Worm (Caenorhabditis elegans) whole organism, mixed stage, embryonic: Measurements from ENCODE around the gene exos-7.

Experiments used
- M03D4.4 ChIP-seq: sonication (generic microtip); optimal IDR thresholded peaks from 2 replicates; lab custom pipeline; 2017; ENCODE audit warnings: mild to moderate bottlenecking, missing genetic modification characterization, missing compliant biosample characterization
- bed-3 ChIP-seq: fragments of 200-800 bp; sonication (Bioruptor generic); optimal IDR thresholded peaks from 3 replicates; lab custom pipeline; 2018; ENCODE audit warnings: mild to moderate bottlenecking, missing genetic modification characterization, moderate library complexity, missing compliant biosample characterization
- blmp-1 ChIP-seq: fragments of 150-350 bp; optimal IDR thresholded peaks from 2 replicates; lab custom pipeline; 2014; ENCODE audit warnings: missing biosample characterization, missing genetic modification characterization
- ceh-39 ChIP-seq: fragments of 150-350 bp; optimal IDR thresholded peaks from 2 replicates; lab custom pipeline; 2014; ENCODE audit warnings: missing biosample characterization, missing genetic modification characterization
- ceh-43 ChIP-seq: fragments of 200-800 bp; sonication (Bioruptor generic); optimal IDR thresholded peaks from 2 replicates; lab custom pipeline; 2018; ENCODE audit warnings: mild to moderate bottlenecking, missing genetic modification characterization, moderate library complexity, missing compliant biosample characterization
- ces-1 ChIP-seq: fragments of 150-350 bp; optimal IDR thresholded peaks from 2 replicates; lab custom pipeline; 2014; ENCODE audit warnings: missing biosample characterization, missing genetic modification reagents, missing genetic modification characterization
- drap-1 ChIP-seq: fragments of 200-800 bp; sonication (Bioruptor generic); optimal IDR thresholded peaks from 3 replicates; lab custom pipeline; 2018; ENCODE audit warnings: mild to moderate bottlenecking, missing genetic modification characterization, missing compliant biosample characterization
- elt-1 ChIP-seq: sonication (generic microtip); optimal IDR thresholded peaks from 2 replicates; lab custom pipeline; 2017; ENCODE audit warnings: missing genetic modification characterization, mild to moderate bottlenecking, missing compliant biosample characterization, antibody characterized with exemption, moderate library complexity, borderline replicate concordance; ENCODE audit not compliant: insufficient read depth
- elt-3 ChIP-seq: fragments of 150-350 bp; optimal IDR thresholded peaks from 2 replicates; lab custom pipeline; 2014; ENCODE audit warnings: missing biosample characterization, missing genetic modification characterization
- ham-2 ChIP-seq: fragments of 200-800 bp; sonication (Bioruptor generic); optimal IDR thresholded peaks from 2 replicates; lab custom pipeline; 2018; ENCODE audit warnings: mild to moderate bottlenecking, missing genetic modification characterization, missing compliant biosample characterization
- hlh-1 ChIP-seq: fragments of 150-350 bp; optimal IDR thresholded peaks from 2 replicates; lab custom pipeline; 2014; ENCODE audit warnings: missing biosample characterization, missing genetic modification reagents, missing genetic modification characterization
- lin-13 ChIP-seq: fragments of 150-350 bp; optimal IDR thresholded peaks from 2 replicates; lab custom pipeline; 2014; ENCODE audit warnings: missing biosample characterization, missing genetic modification characterization
- mab-5 ChIP-seq: fragments of 150-350 bp; optimal IDR thresholded peaks from 2 replicates; lab custom pipeline; 2014; ENCODE audit warnings: missing biosample characterization, missing genetic modification characterization
- mep-1 ChIP-seq: fragments of 150-350 bp; optimal IDR thresholded peaks from 2 replicates; lab custom pipeline; 2017; ENCODE audit warnings: missing biosample characterization, missing genetic modification reagents, missing genetic modification characterization, inconsistent platforms
- mls-2 ChIP-seq: sonication (generic microtip); optimal IDR thresholded peaks from 2 replicates; lab custom pipeline; 2016; ENCODE audit warnings: mild to moderate bottlenecking, missing genetic modification characterization, moderate library complexity, missing compliant biosample characterization
- nhr-2 ChIP-seq: fragments of 150-350 bp; optimal IDR thresholded peaks from 2 replicates; lab custom pipeline; 2014; ENCODE audit warnings: missing biosample characterization, missing genetic modification characterization
- nhr-237 ChIP-seq: fragments of 150-350 bp; optimal IDR thresholded peaks from 2 replicates; lab custom pipeline; 2014; ENCODE audit warnings: missing biosample characterization, missing genetic modification characterization
- nhr-28 ChIP-seq: fragments of 150-350 bp; optimal IDR thresholded peaks from 2 replicates; lab custom pipeline; 2014; ENCODE audit warnings: missing biosample characterization, missing genetic modification characterization
- nhr-76 ChIP-seq: sonication (generic microtip); optimal IDR thresholded peaks from 2 replicates; lab custom pipeline; 2017; ENCODE audit warnings: missing biosample characterization, missing genetic modification characterization
- pha-4 ChIP-seq: fragments of 150-350 bp; optimal IDR thresholded peaks from 2 replicates; lab custom pipeline; 2018; ENCODE audit warnings: missing biosample characterization, missing genetic modification reagents, missing genetic modification characterization
- sem-2 ChIP-seq: fragments of 200-800 bp; sonication (Bioruptor generic); optimal IDR thresholded peaks from 2 replicates; lab custom pipeline; 2018; ENCODE audit warnings: mild to moderate bottlenecking, missing genetic modification characterization, missing compliant biosample characterization
- snpc-4 ChIP-seq: fragments of 150-350 bp; optimal IDR thresholded peaks from 2 replicates; lab custom pipeline; 2014; ENCODE audit warnings: missing biosample characterization, missing genetic modification characterization
- sptf-1 ChIP-seq: sonication (generic microtip); optimal IDR thresholded peaks from 2 replicates; lab custom pipeline; 2017; ENCODE audit warnings: mild to moderate bottlenecking, missing genetic modification characterization, moderate library complexity, missing compliant biosample characterization
- tbx-8 ChIP-seq: fragments of 200-800 bp; sonication (Bioruptor generic); optimal IDR thresholded peaks from 2 replicates; lab custom pipeline; 2018; ENCODE audit warnings: mild to moderate bottlenecking, missing genetic modification characterization, moderate library complexity, missing compliant biosample characterization
- unc-120 ChIP-seq: sonication (generic microtip); optimal IDR thresholded peaks from 2 replicates; lab custom pipeline; 2017; ENCODE audit warnings: missing genetic modification characterization, missing compliant biosample characterization; ENCODE audit not compliant: poor library complexity, severe bottlenecking
- unc-39 ChIP-seq: fragments of 150-350 bp; optimal IDR thresholded peaks from 2 replicates; lab custom pipeline; 2014; ENCODE audit warnings: missing biosample characterization, missing genetic modification characterization
- unc-62 ChIP-seq: fragments of 150-350 bp; optimal IDR thresholded peaks from 2 replicates; lab custom pipeline; 2014; ENCODE audit warnings: missing biosample characterization, missing genetic modification reagents, missing genetic modification characterization
- ztf-11 ChIP-seq: fragments of 150-350 bp; optimal IDR thresholded peaks from 2 replicates; lab custom pipeline; 2014; ENCODE audit warnings: missing biosample characterization, missing genetic modification characterization

exos-7 gene

DNA sequence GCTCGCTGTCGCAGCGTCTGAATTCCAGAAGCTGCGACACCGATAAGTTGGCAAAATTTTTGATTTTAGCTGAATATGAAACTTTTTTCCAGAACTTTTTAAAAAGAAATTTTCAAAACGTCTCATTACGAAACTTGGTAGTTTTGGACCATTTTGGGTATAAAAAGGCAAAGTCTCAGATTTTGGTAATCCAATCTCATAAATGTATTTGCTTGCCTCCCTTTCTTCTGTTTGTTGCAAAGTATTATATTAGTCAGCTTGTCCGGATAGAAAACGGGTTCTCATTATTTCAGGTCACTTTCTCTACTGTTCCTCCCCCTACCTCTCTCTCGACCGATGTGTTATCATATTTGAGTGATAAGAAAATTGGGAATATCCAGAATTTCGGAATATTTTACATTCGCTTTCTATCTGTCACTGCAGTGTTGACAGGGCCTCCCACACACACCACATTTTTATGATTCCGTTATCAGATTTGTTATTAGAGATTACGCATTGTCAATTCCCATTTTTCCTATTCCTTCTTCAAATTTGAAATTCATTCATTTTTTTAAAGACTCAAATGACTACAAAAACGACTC lies 15.0 kb downstream of the exos-7 start, which contains the start of gene F31D4.5:
F31D4.5 (plus strand) TSS at position 491 of the 581 bp plus-strand sequence.
- TF ChIP-seq lin-13 (tag; lab: Kevin White, UChicago), result no peak
- no peak for TF ChIP-seq ceh-43 (GFP tag; lab: Kevin White, UChicago)
- TF ChIP-seq sem-2 (GFP tag; lab: Kevin White, UChicago), result no peak
- TF ChIP-seq M03D4.4, result no peak
- TF ChIP-seq ces-1 (GFP tag; lab: Kevin White, UChicago), result peak; percentile 64
- peak; percentile 90 for TF ChIP-seq elt-3 (tag; lab: Kevin White, UChicago)
- no peak for TF ChIP-seq blmp-1 (tag; lab: Kevin White, UChicago)
- TF ChIP-seq unc-39 (tag; lab: Kevin White, UChicago), result no peak

DNA sequence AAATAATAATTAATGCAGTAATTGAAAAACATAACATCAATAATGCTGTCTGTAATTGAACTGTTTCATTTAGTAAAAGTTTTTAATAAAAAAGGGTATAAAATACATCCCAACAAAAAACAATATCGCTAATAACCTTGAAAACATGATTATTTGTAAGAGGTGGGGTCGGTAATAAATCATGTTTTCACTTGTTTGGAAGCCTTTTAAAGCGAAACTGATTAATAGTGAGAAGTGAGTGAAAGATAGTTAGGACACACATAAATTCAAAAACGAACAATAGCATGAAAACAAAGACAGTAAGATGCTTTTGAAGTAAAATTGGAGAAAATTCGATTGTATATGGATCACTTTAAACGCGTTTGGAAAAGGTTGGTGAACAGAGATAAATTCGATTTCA lies 22.4 kb downstream of the exos-7 start, which contains the start of gene try-4:
try-4 (minus strand) TSS at position 74 of the 400 bp plus-strand sequence.
- no peak for TF ChIP-seq unc-39 (tag; lab: Kevin White, UChicago)

DNA sequence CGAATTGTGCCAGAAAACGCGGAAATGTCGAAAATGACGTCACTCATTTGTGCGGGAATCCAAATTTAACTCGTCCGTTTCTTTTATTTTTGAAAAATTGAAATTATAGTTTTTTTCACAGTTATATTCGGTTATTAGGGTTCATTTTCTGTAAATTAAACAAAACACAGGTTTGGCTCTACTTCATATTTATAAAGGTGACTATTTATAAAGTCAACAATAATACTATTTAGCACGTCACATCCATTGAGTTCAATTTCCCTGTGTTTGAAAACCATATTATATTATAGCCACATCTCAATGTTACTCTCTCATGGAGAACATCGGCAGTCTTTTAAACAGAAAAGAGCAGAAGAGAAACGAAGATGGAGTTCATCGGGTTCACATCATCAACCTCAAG lies 24.0 kb downstream of the exos-7 start, which contains the start of gene twk-35:
twk-35 (plus strand) TSS at position 301 of the 400 bp plus-strand sequence.
- TF ChIP-seq ceh-43 (GFP tag; lab: Kevin White, UChicago) (no peak), drap-1 (GFP tag; lab: Kevin White, UChicago) (no peak), ham-2 (no peak), mep-1 (tag; lab: Kevin White, UChicago) (no peak), elt-3 (tag; lab: Kevin White, UChicago) (no peak), unc-62 (GFP tag; lab: Kevin White, UChicago) (no peak), sptf-1 (tag; lab: Kevin White, UChicago) (no peak), nhr-28 (tag; lab: Kevin White, UChicago) (no peak), snpc-4 (tag; lab: Kevin White, UChicago) (no peak), lin-13 (tag; lab: Kevin White, UChicago) (no peak), blmp-1 (tag; lab: Kevin White, UChicago) (no peak), sem-2 (GFP tag; lab: Kevin White, UChicago) (no peak), unc-120 (no peak), bed-3 (GFP tag; lab: Kevin White, UChicago) (no peak), mls-2 (tag; lab: Kevin White, UChicago) (no peak), unc-39 (tag; lab: Kevin White, UChicago) (no peak), nhr-2 (no peak)
- TF ChIP-seq, all 35 proteins: peak for 0

DNA sequence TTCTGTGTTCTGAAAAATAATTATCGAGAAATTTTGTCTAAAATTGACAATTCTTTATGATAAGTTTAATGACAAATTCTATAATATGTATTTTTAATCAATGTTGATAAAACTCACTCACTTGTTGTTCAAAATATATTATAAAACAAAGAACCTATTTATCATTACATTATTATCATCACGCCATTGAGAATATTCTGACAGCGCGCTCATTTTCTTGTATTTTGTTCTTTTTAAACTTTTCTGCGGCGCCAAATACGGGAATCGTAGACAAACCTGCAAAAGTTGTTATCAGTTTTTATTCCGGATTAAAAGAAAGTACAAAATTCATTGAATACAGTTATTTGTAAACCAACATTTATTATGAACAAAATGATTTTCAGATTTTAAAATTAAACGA lies 27.7 kb downstream of the exos-7 start:
- TF ChIP-seq snpc-4 (tag; lab: Kevin White, UChicago) (no peak), sptf-1 (tag; lab: Kevin White, UChicago) (no peak), drap-1 (GFP tag; lab: Kevin White, UChicago) (no peak), ceh-39 (tag; lab: Kevin White, UChicago) (no peak), pha-4 (tag; lab: Kevin White, UChicago) (no peak), lin-13 (tag; lab: Kevin White, UChicago) (no peak), elt-1 (tag; lab: Kevin White, UChicago) (no peak), unc-62 (GFP tag; lab: Kevin White, UChicago) (no peak), blmp-1 (tag; lab: Kevin White, UChicago) (no peak), ham-2 (no peak), sem-2 (GFP tag; lab: Kevin White, UChicago) (no peak), mls-2 (tag; lab: Kevin White, UChicago) (no peak), ztf-11 (tag; lab: Kevin White, UChicago) (no peak)

DNA sequence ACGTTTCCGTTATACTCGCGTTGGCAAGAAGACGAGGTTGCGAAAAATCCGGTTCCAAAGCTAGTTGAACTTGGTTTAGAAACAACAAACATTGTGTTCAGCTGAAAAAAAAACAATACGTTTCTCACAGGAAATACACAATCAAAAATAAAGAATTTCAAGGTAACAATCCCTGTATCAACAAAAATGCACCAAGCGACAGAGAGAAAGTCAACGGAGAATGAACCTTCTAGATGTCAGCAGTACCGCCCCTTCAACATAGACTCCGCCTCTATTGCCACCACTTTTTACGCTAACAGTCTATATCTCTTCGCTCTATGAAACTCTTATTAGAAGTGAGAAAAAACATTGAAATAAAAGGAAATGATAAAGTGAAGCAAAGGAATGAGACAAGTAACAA lies 29.7 kb downstream of the exos-7 start, which contains the start of gene F31D4.8:
F31D4.8 (minus strand) TSS at position 101 of the 400 bp plus-strand sequence.
- no peak for TF ChIP-seq mab-5 (tag; lab: Kevin White, UChicago)
- TF ChIP-seq nhr-237, result no peak
- no peak for TF ChIP-seq tbx-8 (GFP tag; lab: Kevin White, UChicago)
- TF ChIP-seq sem-2 (GFP tag; lab: Kevin White, UChicago), result no peak
- TF ChIP-seq unc-39 (tag; lab: Kevin White, UChicago), result no peak
- TF ChIP-seq ceh-43 (GFP tag; lab: Kevin White, UChicago), result no peak
- TF ChIP-seq hlh-1, result no peak
- no peak for TF ChIP-seq blmp-1 (tag; lab: Kevin White, UChicago)
- no peak for TF ChIP-seq snpc-4 (tag; lab: Kevin White, UChicago)
- no peak for TF ChIP-seq sptf-1 (tag; lab: Kevin White, UChicago)
- TF ChIP-seq nhr-76 (tag; lab: Kevin White, UChicago), result no peak
- no peak for TF ChIP-seq unc-62 (GFP tag; lab: Kevin White, UChicago)
- TF ChIP-seq elt-1 (tag; lab: Kevin White, UChicago), result no peak
- TF ChIP-seq ham-2, result no peak
- TF ChIP-seq bed-3 (GFP tag; lab: Kevin White, UChicago), result no peak
